Worm (Caenorhabditis elegans) whole organism, mixed stage, embryonic: ENCODE results near the gene srsx-19.

ENCODE experiments used
- M03D4.4 ChIP-seq: sonication (generic microtip); optimal IDR thresholded peaks from 2 replicates; lab custom pipeline; 2017; ENCODE audit warnings: mild to moderate bottlenecking, missing genetic modification characterization, missing compliant biosample characterization
- bed-3 ChIP-seq: fragments of 200-800 bp; sonication (Bioruptor generic); optimal IDR thresholded peaks from 3 replicates; lab custom pipeline; 2018; ENCODE audit warnings: mild to moderate bottlenecking, missing genetic modification characterization, moderate library complexity, missing compliant biosample characterization
- blmp-1 ChIP-seq: fragments of 150-350 bp; optimal IDR thresholded peaks from 2 replicates; lab custom pipeline; 2014; ENCODE audit warnings: missing biosample characterization, missing genetic modification characterization
- ceh-39 ChIP-seq: fragments of 150-350 bp; optimal IDR thresholded peaks from 2 replicates; lab custom pipeline; 2014; ENCODE audit warnings: missing biosample characterization, missing genetic modification characterization
- ceh-43 ChIP-seq: fragments of 200-800 bp; sonication (Bioruptor generic); optimal IDR thresholded peaks from 2 replicates; lab custom pipeline; 2018; ENCODE audit warnings: mild to moderate bottlenecking, missing genetic modification characterization, moderate library complexity, missing compliant biosample characterization
- ceh-83 ChIP-seq: fragments of 200-800 bp; sonication (Bioruptor generic); optimal IDR thresholded peaks from 2 replicates; lab custom pipeline; 2018; ENCODE audit warnings: mild to moderate bottlenecking, missing genetic modification characterization, missing compliant biosample characterization
- ces-1 ChIP-seq: fragments of 150-350 bp; optimal IDR thresholded peaks from 2 replicates; lab custom pipeline; 2014; ENCODE audit warnings: missing biosample characterization, missing genetic modification reagents, missing genetic modification characterization
- cnd-1 ChIP-seq: fragments of 200-800 bp; sonication (Bioruptor generic); optimal IDR thresholded peaks from 2 replicates; lab custom pipeline; 2018; ENCODE audit warnings: mild to moderate bottlenecking, missing genetic modification characterization, missing compliant biosample characterization
- drap-1 ChIP-seq: fragments of 200-800 bp; sonication (Bioruptor generic); optimal IDR thresholded peaks from 3 replicates; lab custom pipeline; 2018; ENCODE audit warnings: mild to moderate bottlenecking, missing genetic modification characterization, missing compliant biosample characterization
- elt-1 ChIP-seq: sonication (generic microtip); optimal IDR thresholded peaks from 2 replicates; lab custom pipeline; 2017; ENCODE audit warnings: missing genetic modification characterization, mild to moderate bottlenecking, missing compliant biosample characterization, antibody characterized with exemption, moderate library complexity, borderline replicate concordance; ENCODE audit not compliant: insufficient read depth
- elt-3 ChIP-seq: fragments of 150-350 bp; optimal IDR thresholded peaks from 2 replicates; lab custom pipeline; 2014; ENCODE audit warnings: missing biosample characterization, missing genetic modification characterization
- flh-1 ChIP-seq: fragments of 200-800 bp; sonication (Bioruptor generic); optimal IDR thresholded peaks from 2 replicates; lab custom pipeline; 2018; ENCODE audit warnings: mild to moderate bottlenecking, missing genetic modification characterization, moderate library complexity, missing compliant biosample characterization
- ham-2 ChIP-seq: fragments of 200-800 bp; sonication (Bioruptor generic); optimal IDR thresholded peaks from 2 replicates; lab custom pipeline; 2018; ENCODE audit warnings: mild to moderate bottlenecking, missing genetic modification characterization, missing compliant biosample characterization
- hlh-1 ChIP-seq: fragments of 150-350 bp; optimal IDR thresholded peaks from 2 replicates; lab custom pipeline; 2014; ENCODE audit warnings: missing biosample characterization, missing genetic modification reagents, missing genetic modification characterization
- lin-13 ChIP-seq: fragments of 150-350 bp; optimal IDR thresholded peaks from 2 replicates; lab custom pipeline; 2014; ENCODE audit warnings: missing biosample characterization, missing genetic modification characterization
- lin-32 ChIP-seq: fragments of 200-800 bp; sonication (Bioruptor generic); optimal IDR thresholded peaks from 2 replicates; lab custom pipeline; 2018; ENCODE audit warnings: mild to moderate bottlenecking, missing genetic modification characterization, missing compliant biosample characterization
- lsy-2 ChIP-seq: fragments of 150-350 bp; optimal IDR thresholded peaks from 2 replicates; lab custom pipeline; 2014; ENCODE audit warnings: missing biosample characterization, missing genetic modification characterization
- mab-5 ChIP-seq: fragments of 150-350 bp; optimal IDR thresholded peaks from 2 replicates; lab custom pipeline; 2014; ENCODE audit warnings: missing biosample characterization, missing genetic modification characterization
- mep-1 ChIP-seq: fragments of 150-350 bp; optimal IDR thresholded peaks from 2 replicates; lab custom pipeline; 2017; ENCODE audit warnings: missing biosample characterization, missing genetic modification reagents, missing genetic modification characterization, inconsistent platforms
- mls-2 ChIP-seq: sonication (generic microtip); optimal IDR thresholded peaks from 2 replicates; lab custom pipeline; 2016; ENCODE audit warnings: mild to moderate bottlenecking, missing genetic modification characterization, moderate library complexity, missing compliant biosample characterization
- nhr-12 ChIP-seq: fragments of 150-350 bp; optimal IDR thresholded peaks from 2 replicates; lab custom pipeline; 2014; ENCODE audit warnings: missing biosample characterization, missing genetic modification characterization
- nhr-2 ChIP-seq: fragments of 150-350 bp; optimal IDR thresholded peaks from 2 replicates; lab custom pipeline; 2014; ENCODE audit warnings: missing biosample characterization, missing genetic modification characterization
- nhr-237 ChIP-seq: fragments of 150-350 bp; optimal IDR thresholded peaks from 2 replicates; lab custom pipeline; 2014; ENCODE audit warnings: missing biosample characterization, missing genetic modification characterization
- nhr-28 ChIP-seq: fragments of 150-350 bp; optimal IDR thresholded peaks from 2 replicates; lab custom pipeline; 2014; ENCODE audit warnings: missing biosample characterization, missing genetic modification characterization
- nhr-76 ChIP-seq: sonication (generic microtip); optimal IDR thresholded peaks from 2 replicates; lab custom pipeline; 2017; ENCODE audit warnings: missing biosample characterization, missing genetic modification characterization
- pha-4 ChIP-seq: fragments of 150-350 bp; optimal IDR thresholded peaks from 2 replicates; lab custom pipeline; 2018; ENCODE audit warnings: missing biosample characterization, missing genetic modification reagents, missing genetic modification characterization
- sem-2 ChIP-seq: fragments of 200-800 bp; sonication (Bioruptor generic); optimal IDR thresholded peaks from 2 replicates; lab custom pipeline; 2018; ENCODE audit warnings: mild to moderate bottlenecking, missing genetic modification characterization, missing compliant biosample characterization
- snpc-4 ChIP-seq: fragments of 150-350 bp; optimal IDR thresholded peaks from 2 replicates; lab custom pipeline; 2014; ENCODE audit warnings: missing biosample characterization, missing genetic modification characterization
- tbx-8 ChIP-seq: fragments of 200-800 bp; sonication (Bioruptor generic); optimal IDR thresholded peaks from 2 replicates; lab custom pipeline; 2018; ENCODE audit warnings: mild to moderate bottlenecking, missing genetic modification characterization, moderate library complexity, missing compliant biosample characterization
- unc-120 ChIP-seq: sonication (generic microtip); optimal IDR thresholded peaks from 2 replicates; lab custom pipeline; 2017; ENCODE audit warnings: missing genetic modification characterization, missing compliant biosample characterization; ENCODE audit not compliant: poor library complexity, severe bottlenecking
- unc-39 ChIP-seq: fragments of 150-350 bp; optimal IDR thresholded peaks from 2 replicates; lab custom pipeline; 2014; ENCODE audit warnings: missing biosample characterization, missing genetic modification characterization
- unc-62 ChIP-seq: fragments of 150-350 bp; optimal IDR thresholded peaks from 2 replicates; lab custom pipeline; 2014; ENCODE audit warnings: missing biosample characterization, missing genetic modification reagents, missing genetic modification characterization
- zip-8 ChIP-seq: fragments of 150-350 bp; optimal IDR thresholded peaks from 2 replicates; lab custom pipeline; 2014; ENCODE audit warnings: missing biosample characterization, missing genetic modification characterization
- ztf-11 ChIP-seq: fragments of 150-350 bp; optimal IDR thresholded peaks from 2 replicates; lab custom pipeline; 2014; ENCODE audit warnings: missing biosample characterization, missing genetic modification characterization

srsx-19 gene

DNA sequence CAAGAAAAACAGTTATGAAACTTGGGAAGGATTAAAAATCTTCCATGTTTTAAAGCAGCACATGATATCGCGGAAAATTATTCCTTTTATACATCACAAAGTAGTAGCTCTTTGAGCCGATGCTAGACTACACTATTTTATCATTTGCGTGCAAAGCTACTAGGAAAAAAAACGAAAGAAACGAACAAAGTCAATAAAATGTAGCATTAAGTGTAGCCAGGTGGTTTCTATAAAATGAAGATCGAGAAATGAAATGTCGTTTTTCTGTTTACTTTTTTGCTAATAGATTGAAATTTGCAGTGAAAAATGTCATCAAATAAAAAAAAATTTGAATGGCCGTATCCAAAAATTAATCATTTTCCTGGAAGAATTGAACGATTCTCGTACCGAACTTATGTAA lies 14.6 kb upstream of the srsx-19 start, which contains the start of gene cpt-5:
TSS of gene cpt-5 (plus strand) at position 301 of the 400 bp plus-strand sequence.
- TF ChIP-seq blmp-1 (tag; lab: Kevin White, UChicago): no peak
- no peak for TF ChIP-seq unc-39
- TF ChIP-seq ceh-39 (tag; lab: Kevin White, UChicago): no peak
- no peak for TF ChIP-seq sem-2 (GFP tag; lab: Kevin White, UChicago)
- no peak for TF ChIP-seq zip-8 (tag; lab: Kevin White, UChicago)
- TF ChIP-seq unc-62: no peak
- TF ChIP-seq hlh-1 (tag; lab: Kevin White, UChicago): no peak
- TF ChIP-seq lin-13 (tag; lab: Kevin White, UChicago): no peak
- TF ChIP-seq elt-1: no peak
- TF ChIP-seq bed-3 (GFP tag; lab: Kevin White, UChicago): no peak

DNA sequence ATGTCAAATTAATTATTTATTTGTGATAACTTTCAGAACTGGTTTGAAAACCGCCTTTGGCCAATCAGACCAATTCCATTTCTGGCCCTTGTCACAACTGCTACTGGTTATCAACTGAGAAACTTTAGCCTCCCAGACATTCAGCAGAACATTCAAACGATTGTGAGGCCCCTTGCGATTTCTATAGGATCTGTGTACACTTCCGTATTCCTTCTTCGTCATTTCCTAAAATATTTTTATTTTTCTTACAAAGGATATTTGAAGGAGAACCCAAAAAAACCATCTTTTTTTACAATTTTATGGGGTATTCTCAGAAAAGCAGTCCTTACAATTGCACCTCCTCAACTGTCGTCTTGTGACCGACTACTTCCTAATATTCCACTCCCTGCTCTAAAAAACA lies 14.1 kb upstream of the srsx-19 start:
- TF ChIP-seq ceh-43 (no peak), mep-1 (tag; lab: Kevin White, UChicago) (no peak), cnd-1 (tag; lab: Kevin White, UChicago) (no peak), unc-62 (no peak), ham-2 (GFP tag; lab: Kevin White, UChicago) (no peak), unc-120 (no peak), nhr-76 (tag; lab: Kevin White, UChicago) (no peak), lin-13 (tag; lab: Kevin White, UChicago) (no peak), pha-4 (tag; lab: Kevin White, UChicago) (no peak), ces-1 (GFP tag; lab: Kevin White, UChicago) (no peak), drap-1 (GFP tag; lab: Kevin White, UChicago) (no peak), ceh-83 (GFP tag; lab: Kevin White, UChicago) (no peak), flh-1 (GFP tag; lab: Kevin White, UChicago) (no peak), snpc-4 (no peak), sem-2 (GFP tag; lab: Kevin White, UChicago) (no peak), nhr-237 (tag; lab: Kevin White, UChicago) (no peak)

DNA sequence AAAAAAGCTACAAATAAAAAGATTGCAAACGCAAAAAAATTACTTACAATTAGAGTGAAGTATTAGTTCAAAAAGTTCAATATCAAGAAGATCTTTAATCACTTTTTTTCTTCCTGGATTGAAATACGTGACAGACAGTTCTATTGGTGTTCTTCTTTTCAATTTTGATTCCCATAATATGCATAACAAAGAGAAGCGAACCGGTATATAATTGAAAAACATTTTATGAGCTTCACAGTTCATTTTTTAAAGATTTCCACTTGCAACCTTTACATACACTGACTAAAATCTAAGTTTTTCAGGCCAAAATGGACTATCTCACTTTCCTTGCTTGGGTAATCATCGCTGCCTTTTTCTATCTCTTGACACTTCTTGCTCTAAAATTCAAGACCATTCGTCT lies 10.9 kb upstream of the srsx-19 start, which contains the start of gene T22G5.1:
TSS of gene T22G5.1 (plus strand) at position 301 of the 400 bp plus-strand sequence.
- TF ChIP-seq nhr-76 (tag; lab: Kevin White, UChicago): no peak
- no peak for TF ChIP-seq elt-1
- TF ChIP-seq tbx-8 (GFP tag; lab: Kevin White, UChicago): no peak
- TF ChIP-seq nhr-28 (tag; lab: Kevin White, UChicago): no peak
- no peak for TF ChIP-seq elt-3
- no peak for TF ChIP-seq nhr-2 (tag; lab: Kevin White, UChicago)
- no peak for TF ChIP-seq ceh-83 (GFP tag; lab: Kevin White, UChicago)
- no peak for TF ChIP-seq lin-32 (GFP tag; lab: Kevin White, UChicago)
- TF ChIP-seq unc-39: no peak
- TF ChIP-seq M03D4.4 (tag; lab: Kevin White, UChicago): no peak
- no peak for TF ChIP-seq ztf-11 (tag; lab: Kevin White, UChicago)
- TF ChIP-seq flh-1 (GFP tag; lab: Kevin White, UChicago): no peak
- TF ChIP-seq lin-13 (tag; lab: Kevin White, UChicago): no peak
- TF ChIP-seq lsy-2: no peak
- no peak for TF ChIP-seq nhr-12 (tag; lab: Kevin White, UChicago)

DNA sequence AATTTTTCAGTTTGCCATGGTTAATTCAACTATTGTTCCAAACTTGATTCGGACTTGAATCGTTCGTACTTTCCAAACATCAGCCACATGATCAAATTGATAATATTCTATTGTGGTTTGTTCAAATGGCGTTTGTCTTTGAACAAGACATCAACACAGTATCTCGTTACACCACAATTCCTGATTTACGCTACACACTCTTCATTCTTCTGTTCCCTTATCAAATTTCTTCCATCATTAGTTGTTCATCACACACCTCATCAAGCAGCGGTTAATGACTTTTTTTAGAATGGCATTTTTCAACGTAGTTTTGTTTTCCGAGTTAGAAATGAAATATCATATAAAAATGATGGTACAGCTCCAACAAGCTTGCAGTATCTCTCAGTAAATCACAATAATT lies 9.2 kb upstream of the srsx-19 start:
- no peak for TF ChIP-seq cnd-1 (tag; lab: Kevin White, UChicago)
- no peak for TF ChIP-seq hlh-1 (tag; lab: Kevin White, UChicago)
- no peak for TF ChIP-seq bed-3 (GFP tag; lab: Kevin White, UChicago)
- no peak for TF ChIP-seq M03D4.4 (tag; lab: Kevin White, UChicago)
- no peak for TF ChIP-seq flh-1 (GFP tag; lab: Kevin White, UChicago)
- TF ChIP-seq pha-4 (tag; lab: Kevin White, UChicago): no peak
- TF ChIP-seq unc-120: no peak
- TF ChIP-seq ceh-39 (tag; lab: Kevin White, UChicago): no peak
- no peak for TF ChIP-seq lsy-2
- TF ChIP-seq elt-1: no peak
- TF ChIP-seq ceh-43: no peak
- TF ChIP-seq ham-2 (GFP tag; lab: Kevin White, UChicago): no peak
- TF ChIP-seq drap-1 (GFP tag; lab: Kevin White, UChicago): no peak

DNA sequence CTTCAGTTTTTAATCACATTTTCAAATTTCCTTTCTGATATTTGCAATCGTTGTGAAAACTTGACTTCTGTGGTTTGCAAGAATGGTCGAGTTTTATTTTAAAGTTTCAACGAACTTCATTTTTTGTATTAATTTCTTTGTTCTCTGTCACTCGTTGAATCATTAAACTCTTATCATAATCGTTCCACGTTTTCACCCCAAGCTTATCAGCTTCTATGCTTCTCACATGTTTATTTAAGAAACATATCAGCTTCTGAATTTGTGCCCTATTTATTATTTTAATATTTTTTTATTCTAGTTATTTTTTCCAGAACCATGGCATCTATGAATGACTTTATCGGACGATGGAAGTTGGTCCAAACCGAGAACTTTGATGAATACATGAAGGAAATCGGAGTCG lies 8.2 kb upstream of the srsx-19 start, which contains the start of gene lbp-7:
TSS of gene lbp-7 (plus strand) at position 312 of the 400 bp plus-strand sequence.
- TF ChIP-seq unc-62: no peak
- no peak for TF ChIP-seq mab-5 (tag; lab: Kevin White, UChicago)
- TF ChIP-seq ham-2 (GFP tag; lab: Kevin White, UChicago): no peak
- no peak for TF ChIP-seq mls-2 (tag; lab: Kevin White, UChicago)
- no peak for TF ChIP-seq ceh-83 (GFP tag; lab: Kevin White, UChicago)
- no peak for TF ChIP-seq lin-32 (GFP tag; lab: Kevin White, UChicago)
- TF ChIP-seq snpc-4: no peak
- TF ChIP-seq elt-3: no peak
- TF ChIP-seq, all 35 proteins: peak for 0
